Worm (Caenorhabditis elegans): Measurements from ENCODE around the gene lpd-7.

lpd-7 gene

ce11 chrIII:7570083-7570695 is 3.0 kb upstream of the lpd-7 start, which contains the start of gene R13A5.7 (continued):
- TF ChIP-seq F10B5.3 (tag; optimal IDR thresholded peaks at IDR 0.05): peak; percentile 35
- no peak for TF ChIP-seq mxl-2 (GFP tag; conservative IDR thresholded peaks at IDR 0.05)
- TF ChIP-seq dpl-1 (GFP tag; optimal IDR thresholded peaks at IDR 0.05): peak; percentile 48
- no peak; the same call in 1 of the 2 replicates for TF ChIP-seq madf-9 (GFP tag; conservative IDR thresholded peaks at IDR 0.05)
- TF ChIP-seq fkh-10 (GFP tag; optimal IDR thresholded peaks at IDR 0.05): peak; percentile 66
- TF ChIP-seq ceh-44 (GFP tag; IDR thresholded peaks at IDR 0.05): 0 out of 2 replicates have a peak, but pooled peaks have one; percentile 38
- TF ChIP-seq cey-2 (tag; optimal IDR thresholded peaks at IDR 0.05; ENCODE audit: borderline replicate concordance, insufficient read depth): no peak
- peak; percentile 74 for TF ChIP-seq nhr-11 (tag; optimal IDR thresholded peaks at IDR 0.05)
- TF ChIP-seq pqm-1 (tag; optimal IDR thresholded peaks at IDR 0.05): peak; percentile 27
- TF ChIP-seq php-3 (GFP tag; IDR thresholded peaks at IDR 0.05): 0 out of 2 replicates have a peak, but pooled peaks have one; percentile 46
- no peak for TF ChIP-seq lim-7 (GFP tag; IDR thresholded peaks at IDR 0.05)
- peak; percentile 48 for TF ChIP-seq gei-8 (GFP tag; optimal IDR thresholded peaks at IDR 0.05)
- no peak for TF ChIP-seq daf-8 (GFP tag; IDR thresholded peaks at IDR 0.05)
- TF ChIP-seq skn-1 (tag; optimal IDR thresholded peaks at IDR 0.05): no peak
- TF ChIP-seq nhr-42 (GFP tag; IDR thresholded peaks at IDR 0.05): no peak
- no peak for TF ChIP-seq zip-11 (GFP tag; IDR thresholded peaks at IDR 0.05)
- TF ChIP-seq ama-1 (optimal IDR thresholded peaks at IDR 0.05): no peak
- TF ChIP-seq ceh-28 (tag; optimal IDR thresholded peaks at IDR 0.05): no peak
- TF ChIP-seq ceh-62 (tag; optimal IDR thresholded peaks at IDR 0.05): no peak
- TF ChIP-seq ceh-82 (tag; optimal IDR thresholded peaks at IDR 0.05): no peak
- no peak for TF ChIP-seq nhr-237 (tag; optimal IDR thresholded peaks at IDR 0.05)
- no peak for TF ChIP-seq fos-1 (tag; optimal IDR thresholded peaks at IDR 0.05)
- TF ChIP-seq lin-29 (GFP tag; IDR thresholded peaks at IDR 0.05): no peak
- TF ChIP-seq hmg-1.1 (GFP tag; IDR thresholded peaks at IDR 0.05): peak; percentile 89
- TF ChIP-seq nhr-28 (tag; optimal IDR thresholded peaks at IDR 0.05): peak; percentile 90
- TF ChIP-seq snpc-1.2 (GFP tag; IDR thresholded peaks at IDR 0.05): no peak
- no peak for TF ChIP-seq aly-2 (tag; optimal IDR thresholded peaks at IDR 0.05)
- 0 out of 2 replicates have a peak, but pooled peaks have one; percentile 37 for TF ChIP-seq tra-1 (GFP tag; IDR thresholded peaks at IDR 0.05)
- peak; percentile 63 for TF ChIP-seq T20F7.1 (GFP tag; optimal IDR thresholded peaks at IDR 0.05)
- TF ChIP-seq ZK337.2 (GFP tag; IDR thresholded peaks at IDR 0.05): no peak
- TF ChIP-seq hlh-11 (tag; optimal IDR thresholded peaks at IDR 0.05): peak; percentile 93
- peak; percentile 47 for TF ChIP-seq nhr-48 (tag; optimal IDR thresholded peaks at IDR 0.05)
- peak; percentile 54 for TF ChIP-seq lin-13 (GFP tag; optimal IDR thresholded peaks at IDR 0.05)
- TF ChIP-seq lin-15B (tag; optimal IDR thresholded peaks at IDR 0.05): no peak
- peak; percentile 85 to 86 for TF ChIP-seq lsy-2 (tag; optimal IDR thresholded peaks at IDR 0.05)
- peak; percentile 22 for TF ChIP-seq duxl-1 (tag; optimal IDR thresholded peaks at IDR 0.05; ENCODE audit: poor library complexity)
- no peak for TF ChIP-seq set-16 (GFP tag; IDR thresholded peaks at IDR 0.05)
- no peak; the same call in 1 of the 2 replicates for TF ChIP-seq T26A8.4 (GFP tag; IDR thresholded peaks at IDR 0.05)
- TF ChIP-seq ces-1 (GFP tag; optimal IDR thresholded peaks at IDR 0.05): no peak
- peak in 1 of 2 experiments; percentile 36 for TF ChIP-seq hif-1 (tag; optimal IDR thresholded peaks at IDR 0.05)
- TF ChIP-seq F26F4.8 (GFP tag; conservative IDR thresholded peaks at IDR 0.05): no peak
- TF ChIP-seq pha-4 (GFP tag; IDR thresholded peaks at IDR 0.05): no peak
- peak; percentile 39 for TF ChIP-seq pha-4 (tag; optimal IDR thresholded peaks at IDR 0.05)
- TF ChIP-seq lin-38 (GFP tag; IDR thresholded peaks at IDR 0.05): peak; percentile 59
- no peak for TF ChIP-seq Y48G9A.11 (GFP tag; IDR thresholded peaks at IDR 0.05)
- TF ChIP-seq Y75B8A.6 (GFP tag; IDR thresholded peaks at IDR 0.05): no peak
- peak; percentile 95 for TF ChIP-seq hlh-30 (tag; optimal IDR thresholded peaks at IDR 0.05; ENCODE audit: insufficient read depth)
- TF ChIP-seq ZK546.5 (tag; optimal IDR thresholded peaks at IDR 0.05): no peak
- peak; percentile 95 to 96 for TF ChIP-seq mdl-1 (tag; optimal IDR thresholded peaks at IDR 0.05)
- TF ChIP-seq dmd-9 (GFP tag; IDR thresholded peaks at IDR 0.05): no peak
- TF ChIP-seq Y105C5A.15 (GFP tag; IDR thresholded peaks at IDR 0.05): no peak
